Fruit fly (Drosophila melanogaster) whole organism, embryonic: ENCODE results near the gene CG44837.

Experiments used
- Antp ChIP-seq: fragments of 200-800 bp; sonication (Bioruptor generic); optimal IDR thresholded peaks from 3 replicates; lab custom pipeline; 2016; ENCODE audit warnings: missing biosample characterization, missing genetic modification characterization
- Atf6 ChIP-seq: fragments of 200-800 bp; sonication (Bioruptor generic); IDR thresholded peaks from 2 replicates; pipeline ENCODE4 v1.3.6; 2022; ENCODE audit warnings: missing biosample characterization, missing genetic modification characterization
- CG10431 ChIP-seq: fragments of 200-800 bp; sonication (Bioruptor generic); optimal IDR thresholded peaks from 3 replicates; lab custom pipeline; 2018; ENCODE audit warnings: missing biosample characterization, mild to moderate bottlenecking, missing genetic modification characterization
- CG10543 ChIP-seq: fragments of 200-800 bp; sonication (Bioruptor generic); optimal IDR thresholded peaks from 3 replicates; lab custom pipeline; 2017; ENCODE audit warnings: missing biosample characterization, mild to moderate bottlenecking, missing genetic modification characterization, moderate library complexity
- CG13624 ChIP-seq: fragments of 200-800 bp; sonication (Bioruptor generic); optimal IDR thresholded peaks from 2 replicates; lab custom pipeline; 2016; ENCODE audit warnings: missing biosample characterization, missing genetic modification characterization
- CG1529 ChIP-seq: fragments of 200-800 bp; sonication (Bioruptor generic); optimal IDR thresholded peaks from 3 replicates; lab custom pipeline; 2018; ENCODE audit warnings: missing biosample characterization, missing genetic modification characterization
- CG16813 ChIP-seq: fragments of 200-800 bp; sonication (Bioruptor generic); IDR thresholded peaks from 3 replicates; pipeline ENCODE4 v1.3.6; 2022; ENCODE audit warnings: missing biosample characterization, missing genetic modification characterization; ENCODE audit not compliant: partially characterized antibody
- CG16863 ChIP-seq: fragments of 200-800 bp; sonication (Bioruptor generic); optimal IDR thresholded peaks from 3 replicates; lab custom pipeline; 2016; ENCODE audit warnings: missing biosample characterization, missing genetic modification characterization
- CG17568 ChIP-seq: fragments of 200-800 bp; sonication (Bioruptor generic); optimal IDR thresholded peaks from 2 replicates; lab custom pipeline; 2018; ENCODE audit warnings: missing biosample characterization, mild to moderate bottlenecking, missing genetic modification characterization, moderate library complexity
- CG2129 ChIP-seq: fragments of 200-800 bp; sonication (Bioruptor generic); IDR thresholded peaks from 2 replicates; pipeline ENCODE4 v1.3.6; 2022; ENCODE audit warnings: missing biosample characterization, missing genetic modification characterization; ENCODE audit not compliant: partially characterized antibody
- CG2678 ChIP-seq: fragments of 200-800 bp; sonication (Bioruptor generic); optimal IDR thresholded peaks from 3 replicates; lab custom pipeline; 2019; ENCODE audit warnings: missing biosample characterization, mild to moderate bottlenecking, missing genetic modification characterization, moderate library complexity
- CG34376 ChIP-seq: fragments of 200-800 bp; sonication (Bioruptor generic); optimal IDR thresholded peaks from 2 replicates; lab custom pipeline; 2018; ENCODE audit warnings: missing biosample characterization, mild to moderate bottlenecking, missing genetic modification characterization
- CG6689 ChIP-seq: fragments of 200-800 bp; sonication (Bioruptor generic); IDR thresholded peaks from 2 replicates; pipeline ENCODE4 v1.3.6; 2022; ENCODE audit warnings: missing biosample characterization, missing genetic modification characterization
- CG6791 ChIP-seq: fragments of 200-800 bp; sonication (Bioruptor generic); IDR thresholded peaks from 3 replicates; pipeline ENCODE4 v1.3.6; 2022; ENCODE audit warnings: missing biosample characterization, missing genetic modification characterization; ENCODE audit not compliant: partially characterized antibody
- CG7556 ChIP-seq: fragments of 200-800 bp; sonication (Bioruptor generic); optimal IDR thresholded peaks from 2 replicates; lab custom pipeline; 2017; ENCODE audit warnings: missing biosample characterization, mild to moderate bottlenecking, missing genetic modification characterization
- CG7839 ChIP-seq: fragments of 200-800 bp; sonication (Bioruptor generic); optimal IDR thresholded peaks from 3 replicates; lab custom pipeline; 2018; ENCODE audit warnings: missing biosample characterization, mild to moderate bottlenecking, missing genetic modification characterization, moderate library complexity
- CG8281 ChIP-seq: fragments of 200-800 bp; sonication (Bioruptor generic); optimal IDR thresholded peaks from 2 replicates; lab custom pipeline; 2018; ENCODE audit warnings: missing biosample characterization, mild to moderate bottlenecking, missing genetic modification characterization, moderate library complexity
- CG8388 ChIP-seq: fragments of 200-800 bp; sonication (Bioruptor generic); optimal IDR thresholded peaks from 2 replicates; lab custom pipeline; 2019; ENCODE audit warnings: missing biosample characterization, mild to moderate bottlenecking, missing genetic modification characterization, moderate library complexity
- CG9932 ChIP-seq: fragments of 200-800 bp; sonication (Bioruptor generic); IDR thresholded peaks from 2 replicates; pipeline ENCODE4 v1.3.6; 2022; ENCODE audit warnings: missing biosample characterization, missing genetic modification characterization
- CHES-1-like ChIP-seq: fragments of 200-800 bp; sonication (Bioruptor generic); optimal IDR thresholded peaks from 2 replicates; lab custom pipeline; 2016; ENCODE audit warnings: missing biosample characterization, missing genetic modification characterization
- D19A ChIP-seq: fragments of 200-800 bp; optimal IDR thresholded peaks from 3 replicates; lab custom pipeline; 2019; ENCODE audit warnings: missing biosample characterization, mild to moderate bottlenecking, missing genetic modification characterization, moderate library complexity
- Ets65A ChIP-seq: fragments of 200-800 bp; sonication (Bioruptor generic); peaks from one replicate; lab custom pipeline; 2016; ENCODE audit warnings: missing biosample characterization, missing genetic modification characterization
- Hr51 ChIP-seq, 2 experiments: fragments of 200-800 bp; sonication (Bioruptor generic); optimal IDR thresholded peaks; 2 replicates in 1 of 2; 3 replicates in 1 of 2; lab custom pipeline; 2016 to 2018; ENCODE audit warnings: missing biosample characterization in 2 of 2, missing genetic modification characterization in 2 of 2, mild to moderate bottlenecking in 1 of 2, moderate library complexity in 1 of 2
- Hr78 ChIP-seq, 2 experiments: fragments of 200-800 bp in 1 of 2; fragments of >200 bp in 1 of 2; sonication (Bioruptor generic) in 1 of 2; optimal IDR thresholded peaks; 2 replicates each; lab custom pipeline; 2017 to 2019; ENCODE audit warnings: missing biosample characterization in 2 of 2, missing genetic modification characterization in 2 of 2, mild to moderate bottlenecking in 1 of 2, moderate library complexity in 1 of 2
- MBD-R2 ChIP-seq: fragments of 200-800 bp; sonication (Bioruptor generic); IDR thresholded peaks from 2 replicates; pipeline ENCODE4 v1.3.6; 2022; ENCODE audit warnings: missing biosample characterization, missing genetic modification characterization
- Meics ChIP-seq: fragments of 200-800 bp; sonication (Bioruptor generic); optimal IDR thresholded peaks from 2 replicates; lab custom pipeline; 2017; ENCODE audit warnings: missing biosample characterization, mild to moderate bottlenecking, missing genetic modification characterization
- NC2β ChIP-seq: fragments of 200-800 bp; sonication (Bioruptor generic); optimal IDR thresholded peaks from 2 replicates; lab custom pipeline; 2016; ENCODE audit warnings: missing biosample characterization, missing genetic modification characterization
- NK7.1 ChIP-seq: fragments of 200-800 bp; sonication (Bioruptor generic); optimal IDR thresholded peaks from 3 replicates; lab custom pipeline; 2016; ENCODE audit warnings: missing biosample characterization, missing genetic modification characterization
- Tbp ChIP-seq: fragments of >200 bp; optimal IDR thresholded peaks from 2 replicates; lab custom pipeline; 2018; ENCODE audit warnings: missing biosample characterization, missing genetic modification characterization
- abd-A ChIP-seq: fragments of 200-800 bp; sonication (Bioruptor generic); optimal IDR thresholded peaks from 3 replicates; lab custom pipeline; 2019; ENCODE audit warnings: missing biosample characterization, mild to moderate bottlenecking, missing genetic modification characterization, moderate library complexity
- bcd ChIP-seq: fragments of 200-800 bp; sonication (Bioruptor generic); optimal IDR thresholded peaks from 2 replicates; lab custom pipeline; 2017; ENCODE audit warnings: missing biosample characterization, mild to moderate bottlenecking, missing genetic modification characterization
- bowl ChIP-seq: fragments of 200-800 bp; sonication (Bioruptor generic); IDR thresholded peaks from 2 replicates; pipeline ENCODE4 v1.3.6; 2022; ENCODE audit warnings: missing biosample characterization, missing genetic modification characterization
- cas ChIP-seq: fragments of 200-800 bp; sonication (Bioruptor generic); IDR thresholded peaks from 2 replicates; pipeline ENCODE4 v1.3.6; 2022; ENCODE audit warnings: missing biosample characterization, missing genetic modification characterization
- caup ChIP-seq: fragments of 200-800 bp; sonication (Bioruptor generic); optimal IDR thresholded peaks from 3 replicates; lab custom pipeline; 2017; ENCODE audit warnings: missing biosample characterization, mild to moderate bottlenecking, missing genetic modification characterization, moderate library complexity; ENCODE audit not compliant: severe bottlenecking
- cwo ChIP-seq: fragments of 200-800 bp; sonication (Bioruptor generic); optimal IDR thresholded peaks from 3 replicates; lab custom pipeline; 2017; ENCODE audit warnings: missing biosample characterization, missing genetic modification characterization, mild to moderate bottlenecking, moderate library complexity, missing genetic modification reagents
- dati ChIP-seq: fragments of 200-800 bp; sonication (Bioruptor generic); IDR thresholded peaks from 2 replicates; pipeline ENCODE4 v1.3.6; 2022; ENCODE audit warnings: missing biosample characterization, missing genetic modification characterization
- dpn ChIP-seq, 2 experiments: fragments of 200-800 bp; sonication (Bioruptor generic); optimal IDR thresholded peaks; 3 replicates each; lab custom pipeline; 2016; ENCODE audit warnings: missing biosample characterization in 2 of 2, missing genetic modification characterization in 2 of 2
- gem ChIP-seq: fragments of 200-800 bp; sonication (Bioruptor generic); optimal IDR thresholded peaks from 2 replicates; lab custom pipeline; 2019; ENCODE audit warnings: missing biosample characterization, mild to moderate bottlenecking, missing genetic modification characterization, moderate library complexity
- ken ChIP-seq: fragments of 200-800 bp; sonication (Bioruptor generic); IDR thresholded peaks from 3 replicates; pipeline ENCODE4 v1.3.6; 2022; ENCODE audit warnings: missing biosample characterization, missing genetic modification characterization
- lab ChIP-seq: fragments of 200-800 bp; sonication (Bioruptor generic); optimal IDR thresholded peaks from 3 replicates; lab custom pipeline; 2017; ENCODE audit warnings: missing biosample characterization, missing genetic modification characterization, mild to moderate bottlenecking, moderate library complexity, missing genetic modification reagents
- psq ChIP-seq: fragments of 200-800 bp; sonication (Bioruptor generic); optimal IDR thresholded peaks from 2 replicates; lab custom pipeline; 2017; ENCODE audit warnings: missing biosample characterization, missing genetic modification characterization
- run ChIP-seq: fragments of 200-800 bp; sonication (Bioruptor generic); optimal IDR thresholded peaks from 3 replicates; lab custom pipeline; 2018; ENCODE audit warnings: missing biosample characterization, mild to moderate bottlenecking, missing genetic modification characterization
- salm ChIP-seq: fragments of 200-800 bp; sonication (Bioruptor generic); optimal IDR thresholded peaks from 2 replicates; lab custom pipeline; 2018; ENCODE audit warnings: missing biosample characterization, mild to moderate bottlenecking, missing genetic modification characterization
- sens ChIP-seq: fragments of 200-800 bp; sonication (Bioruptor generic); peaks from one replicate; lab custom pipeline; 2016; ENCODE audit warnings: missing biosample characterization, missing genetic modification characterization
- slp2 ChIP-seq: fragments of 200-800 bp; sonication (Bioruptor generic); optimal IDR thresholded peaks from 2 replicates; lab custom pipeline; 2016; ENCODE audit warnings: missing biosample characterization, missing genetic modification characterization
- ssp ChIP-seq: fragments of 200-800 bp; sonication (Bioruptor generic); IDR thresholded peaks from 2 replicates; pipeline ENCODE4 v1.3.6; 2022; ENCODE audit warnings: missing biosample characterization, missing genetic modification characterization
- stwl ChIP-seq: fragments of 200-800 bp; sonication (Bioruptor generic); optimal IDR thresholded peaks from 3 replicates; lab custom pipeline; 2018; ENCODE audit warnings: missing biosample characterization, mild to moderate bottlenecking, missing genetic modification characterization, moderate library complexity
- tap ChIP-seq: fragments of 200-800 bp; optimal IDR thresholded peaks from 3 replicates; lab custom pipeline; 2019; ENCODE audit warnings: missing biosample characterization, mild to moderate bottlenecking, missing genetic modification characterization, moderate library complexity
- trh ChIP-seq: fragments of 200-800 bp; sonication (Bioruptor generic); optimal IDR thresholded peaks from 2 replicates; lab custom pipeline; 2016; ENCODE audit warnings: missing biosample characterization, missing genetic modification characterization
- z ChIP-seq: fragments of 200-800 bp; sonication (Bioruptor generic); IDR thresholded peaks from 3 replicates; pipeline ENCODE4 v1.3.6; 2022; ENCODE audit warnings: missing biosample characterization, missing genetic modification characterization
- zfh2 ChIP-seq: fragments of 200-800 bp; sonication (Bioruptor generic); optimal IDR thresholded peaks from 2 replicates; lab custom pipeline; 2016; ENCODE audit warnings: missing biosample characterization, missing genetic modification characterization

Gene CG44837

dm6 chr3L:11896756-11897155 is 41.9 kb downstream of the CG44837 start (continued):
- TF ChIP-seq lab (GFP tag; lab: Kevin White, UChicago) (peak; percentile 58), Atf6 (GFP tag; lab: Robert Waterston, UW) (0 out of 2 replicates have a peak, but pooled peaks have one; percentile 25), CHES-1-like (GFP tag; lab: Kevin White, UChicago) (no peak), CG16813 (GFP tag; lab: Robert Waterston, UW) (no peak), Hr51 (GFP tag; optimal IDR thresholded peaks at IDR 0.05; lab: Kevin White, UChicago) (peak in 1 of 2 experiments; percentile 5), Meics (GFP tag; lab: Kevin White, UChicago) (peak; percentile 38), CG2678 (tag; lab: Kevin White, UChicago) (peak; percentile 39), Tbp (no peak), dati (GFP tag; lab: Robert Waterston, UW) (no peak), Hr78 (GFP tag; optimal IDR thresholded peaks at IDR 0.05; lab: Kevin White, UChicago) (no peak), zfh2 (GFP tag; lab: Kevin White, UChicago) (no peak), NC2β (GFP tag; lab: Kevin White, UChicago) (no peak), bowl (GFP tag; lab: Robert Waterston, UW) (no peak), psq (no peak), CG7839 (tag; lab: Kevin White, UChicago) (peak; percentile 21), ken (GFP tag; lab: Robert Waterston, UW) (0 out of 3 replicates have a peak, but pooled peaks have one; percentile 35), NK7.1 (no peak), tap (tag; lab: Kevin White, UChicago) (peak; percentile 21), CG10431 (GFP tag; lab: Kevin White, UChicago) (no peak), dpn (GFP tag; optimal IDR thresholded peaks at IDR 0.05; lab: Kevin White, UChicago) (no peak), CG9932 (no peak), CG6791 (GFP tag; lab: Robert Waterston, UW) (no peak), trh (GFP tag; lab: Kevin White, UChicago) (no peak), MBD-R2 (GFP tag; lab: Robert Waterston, UW) (no peak), abd-A (tag; lab: Kevin White, UChicago) (peak; percentile 32), CG1529 (no peak), Antp (GFP tag; lab: Kevin White, UChicago) (no peak), Ets65A (GFP tag; lab: Kevin White, UChicago) (peak; percentile 60), CG8281 (tag; lab: Kevin White, UChicago) (no peak), run (tag; lab: Kevin White, UChicago) (no peak), z (GFP tag; lab: Robert Waterston, UW) (no peak), stwl (no peak), caup (GFP tag; lab: Kevin White, UChicago) (no peak), CG7556 (GFP tag; lab: Kevin White, UChicago) (peak; percentile 17), CG6689 (GFP tag; lab: Robert Waterston, UW) (no peak), cas (no peak), CG8388 (GFP tag; lab: Kevin White, UChicago) (peak; percentile 4), salm (tag; lab: Kevin White, UChicago) (no peak), CG10543 (GFP tag; lab: Kevin White, UChicago) (no peak), CG17568 (GFP tag; lab: Kevin White, UChicago) (no peak), sens (GFP tag; lab: Kevin White, UChicago) (peak; percentile 66), D19A (tag; lab: Kevin White, UChicago) (no peak), gem (tag; lab: Kevin White, UChicago) (peak; percentile 40), CG16863 (GFP tag; lab: Kevin White, UChicago) (no peak), slp2 (GFP tag; lab: Kevin White, UChicago) (no peak), CG13624 (GFP tag; lab: Kevin White, UChicago) (no peak), CG2129 (no peak), bcd (GFP tag; lab: Kevin White, UChicago) (no peak), CG34376 (GFP tag; lab: Kevin White, UChicago) (no peak), ssp (GFP tag; lab: Robert Waterston, UW) (0 out of 2 replicates have a peak, but pooled peaks have one; percentile 15), cwo (peak; percentile 14)
